Worm (Caenorhabditis elegans): ENCODE measurements around the gene max-1.

The max-1 gene

DNA sequence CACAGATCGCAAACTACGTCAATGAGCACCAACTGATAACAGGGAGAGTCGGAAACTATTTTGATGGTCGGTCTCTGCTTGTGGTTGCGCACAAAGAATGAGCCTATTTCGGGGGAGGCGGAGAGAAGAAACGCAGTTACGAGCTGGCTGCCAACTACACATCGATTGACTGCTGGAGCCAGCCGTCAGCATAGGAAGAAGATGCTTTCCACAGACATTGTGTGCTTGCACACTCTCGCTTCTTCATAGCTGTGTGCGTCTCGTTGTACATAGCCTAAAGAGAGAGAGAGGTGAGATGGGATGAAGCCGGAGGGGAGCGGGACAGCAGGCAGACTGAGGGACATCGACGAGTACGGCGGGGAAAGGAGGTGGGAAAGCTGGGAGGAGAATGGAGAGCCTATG lies 10.4 kb upstream of the max-1 start (continued):
- TF ChIP-seq tbx-2 (tag; optimal IDR thresholded peaks at IDR 0.05), result peak; percentile 82
- TF ChIP-seq F13H6.1 (tag; optimal IDR thresholded peaks at IDR 0.05), result peak; percentile 7
- TF ChIP-seq che-1 (tag; optimal IDR thresholded peaks at IDR 0.05), result no peak
- TF ChIP-seq dve-1 (tag; optimal IDR thresholded peaks at IDR 0.05), result peak; percentile 24

DNA sequence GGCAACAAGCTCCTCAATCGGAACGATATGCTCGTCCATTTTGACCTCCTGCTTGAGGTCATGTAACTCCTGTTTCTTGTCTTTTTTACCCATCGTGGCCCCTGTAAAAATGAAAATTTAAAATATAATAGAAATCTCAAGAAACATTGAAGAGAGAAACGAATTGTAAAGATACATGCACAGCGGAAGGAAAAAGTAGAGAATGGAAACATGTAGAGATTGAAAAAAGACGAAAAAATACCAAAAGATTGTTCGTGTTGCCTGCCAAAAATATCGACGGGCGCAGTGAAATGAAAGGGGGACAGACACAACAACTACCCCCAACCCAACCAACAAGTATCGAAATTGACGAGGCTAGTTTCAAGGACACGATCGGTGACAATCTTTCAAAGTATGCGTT lies 9.9 kb upstream of the max-1 start, which contains the start of gene eat-6:
Gene eat-6, minus strand, starts transcription at position 101 of the 400 bp plus-strand sequence.
- TF ChIP-seq unc-3 (GFP tag; conservative IDR thresholded peaks at IDR 0.05) (no peak), unc-3 (tag; optimal IDR thresholded peaks at IDR 0.05) (no peak), npax-4 (tag; optimal IDR thresholded peaks at IDR 0.05) (no peak), nhr-11 (tag; optimal IDR thresholded peaks at IDR 0.05) (no peak)

- TF ChIP-seq ceh-34 (tag; optimal IDR thresholded peaks at IDR 0.05), result no peak
- no peak for TF ChIP-seq dve-1 (tag; optimal IDR thresholded peaks at IDR 0.05)
- no peak for TF ChIP-seq sox-4 (tag; optimal IDR thresholded peaks at IDR 0.05)
- no peak for TF ChIP-seq ets-4 (tag; optimal IDR thresholded peaks at IDR 0.05)
- TF ChIP-seq zip-5 (tag; optimal IDR thresholded peaks at IDR 0.05), result no peak
- TF ChIP-seq ceh-48 (tag; optimal IDR thresholded peaks at IDR 0.05), result no peak
- TF ChIP-seq syd-9 (tag; optimal IDR thresholded peaks at IDR 0.05), result no peak
- no peak for TF ChIP-seq ceh-6 (GFP tag; optimal IDR thresholded peaks at IDR 0.05)
- TF ChIP-seq pax-1 (tag; optimal IDR thresholded peaks at IDR 0.05), result no peak
- no peak for TF ChIP-seq dmd-4 (tag; optimal IDR thresholded peaks at IDR 0.05; ENCODE audit: borderline replicate concordance)
- no peak for TF ChIP-seq che-1 (tag; optimal IDR thresholded peaks at IDR 0.05)
- TF ChIP-seq ceh-30 (tag; optimal IDR thresholded peaks at IDR 0.05), result no peak
- no peak for TF ChIP-seq mec-3 (tag; optimal IDR thresholded peaks at IDR 0.05; ENCODE audit: borderline replicate concordance)
- TF ChIP-seq pros-1 (tag; optimal IDR thresholded peaks at IDR 0.05), result no peak
- TF ChIP-seq unc-55 (GFP tag; optimal IDR thresholded peaks at IDR 0.05), result no peak
Observed at ce11 chrV:13121266-13121665, 1.2 kb upstream of the max-1 start.

DNA sequence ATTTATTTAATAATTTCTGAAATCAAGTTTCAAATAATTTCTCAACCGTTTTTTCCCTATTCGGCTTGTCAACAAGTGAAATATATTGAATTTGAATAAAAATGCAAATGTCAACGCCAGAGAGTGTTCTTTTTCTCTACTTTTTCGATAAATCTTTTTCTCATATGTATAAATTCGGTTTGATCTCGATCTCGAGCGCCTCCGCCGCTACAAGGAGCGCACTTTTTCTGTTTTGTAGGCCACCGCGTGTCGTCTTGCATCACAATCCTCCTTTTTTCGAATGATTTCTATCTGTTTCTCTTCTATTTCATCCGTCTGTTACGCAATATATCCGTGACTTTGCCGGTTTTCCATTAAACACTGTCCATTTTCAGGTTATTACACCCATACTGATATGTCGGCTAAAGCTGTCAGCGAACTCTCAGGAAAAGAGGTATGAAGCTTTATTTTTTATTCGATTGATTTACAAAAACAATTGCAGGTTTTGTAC lies 3.9 kb downstream of the max-1 start, which contains the start of gene acly-2:
Gene acly-2, plus strand, starts transcription at position 375 of the 490 bp plus-strand sequence.
- TF ChIP-seq hlh-13 (GFP tag; optimal IDR thresholded peaks at IDR 0.05) (no peak), unc-42 (tag; optimal IDR thresholded peaks at IDR 0.05) (no peak), ceh-22 (tag; optimal IDR thresholded peaks at IDR 0.05) (no peak), sdc-2 (tag; optimal IDR thresholded peaks at IDR 0.05) (no peak), elt-2 (tag; optimal IDR thresholded peaks at IDR 0.05) (no peak), elt-4 (tag; optimal IDR thresholded peaks at IDR 0.05) (no peak), eyg-1 (tag; optimal IDR thresholded peaks at IDR 0.05) (no peak), pag-3 (tag; optimal IDR thresholded peaks at IDR 0.05; ENCODE audit: borderline replicate concordance) (no peak), fkh-6 (tag; optimal IDR thresholded peaks at IDR 0.05) (no peak), odd-2 (tag; optimal IDR thresholded peaks at IDR 0.05) (no peak), pqm-1 (tag; optimal IDR thresholded peaks at IDR 0.05) (no peak), nhr-232 (tag; optimal IDR thresholded peaks at IDR 0.05) (no peak), ceh-2 (tag; optimal IDR thresholded peaks at IDR 0.05) (no peak), T23F11.4 (GFP tag; optimal IDR thresholded peaks at IDR 0.05) (no peak), unc-86 (tag; optimal IDR thresholded peaks at IDR 0.05) (no peak), syd-9 (tag; optimal IDR thresholded peaks at IDR 0.05) (no peak), lim-6 (tag; optimal IDR thresholded peaks at IDR 0.05) (no peak), pha-4 (tag; optimal IDR thresholded peaks at IDR 0.05) (no peak)
